Worm (Caenorhabditis elegans) whole organism, mixed stage, embryonic: ENCODE measurements around the gene Y39E4A.1.

Source experiments
- M03D4.4 ChIP-seq: sonication (generic microtip); optimal IDR thresholded peaks from 2 replicates; lab custom pipeline; 2017; ENCODE audit warnings: mild to moderate bottlenecking, missing genetic modification characterization, missing compliant biosample characterization
- blmp-1 ChIP-seq: fragments of 150-350 bp; optimal IDR thresholded peaks from 2 replicates; lab custom pipeline; 2014; ENCODE audit warnings: missing biosample characterization, missing genetic modification characterization
- ceh-39 ChIP-seq: fragments of 150-350 bp; optimal IDR thresholded peaks from 2 replicates; lab custom pipeline; 2014; ENCODE audit warnings: missing biosample characterization, missing genetic modification characterization
- ceh-83 ChIP-seq: fragments of 200-800 bp; sonication (Bioruptor generic); optimal IDR thresholded peaks from 2 replicates; lab custom pipeline; 2018; ENCODE audit warnings: mild to moderate bottlenecking, missing genetic modification characterization, missing compliant biosample characterization
- elt-1 ChIP-seq: sonication (generic microtip); optimal IDR thresholded peaks from 2 replicates; lab custom pipeline; 2017; ENCODE audit warnings: missing genetic modification characterization, mild to moderate bottlenecking, missing compliant biosample characterization, antibody characterized with exemption, moderate library complexity, borderline replicate concordance; ENCODE audit not compliant: insufficient read depth
- mep-1 ChIP-seq: fragments of 150-350 bp; optimal IDR thresholded peaks from 2 replicates; lab custom pipeline; 2017; ENCODE audit warnings: missing biosample characterization, missing genetic modification reagents, missing genetic modification characterization, inconsistent platforms
- nhr-2 ChIP-seq: fragments of 150-350 bp; optimal IDR thresholded peaks from 2 replicates; lab custom pipeline; 2014; ENCODE audit warnings: missing biosample characterization, missing genetic modification characterization
- pha-4 ChIP-seq: fragments of 150-350 bp; optimal IDR thresholded peaks from 2 replicates; lab custom pipeline; 2018; ENCODE audit warnings: missing biosample characterization, missing genetic modification reagents, missing genetic modification characterization
- snpc-4 ChIP-seq: fragments of 150-350 bp; optimal IDR thresholded peaks from 2 replicates; lab custom pipeline; 2014; ENCODE audit warnings: missing biosample characterization, missing genetic modification characterization
- tbx-8 ChIP-seq: fragments of 200-800 bp; sonication (Bioruptor generic); optimal IDR thresholded peaks from 2 replicates; lab custom pipeline; 2018; ENCODE audit warnings: mild to moderate bottlenecking, missing genetic modification characterization, moderate library complexity, missing compliant biosample characterization
- unc-39 ChIP-seq: fragments of 150-350 bp; optimal IDR thresholded peaks from 2 replicates; lab custom pipeline; 2014; ENCODE audit warnings: missing biosample characterization, missing genetic modification characterization
- unc-62 ChIP-seq: fragments of 150-350 bp; optimal IDR thresholded peaks from 2 replicates; lab custom pipeline; 2014; ENCODE audit warnings: missing biosample characterization, missing genetic modification reagents, missing genetic modification characterization
- ztf-11 ChIP-seq: fragments of 150-350 bp; optimal IDR thresholded peaks from 2 replicates; lab custom pipeline; 2014; ENCODE audit warnings: missing biosample characterization, missing genetic modification characterization

ce11 chrIII:12967437-12968043 lies 16.3 kb downstream of the Y39E4A.1 start:
- TF ChIP-seq elt-1 (tag; lab: Kevin White, UChicago) (no peak), unc-39 (tag; lab: Kevin White, UChicago) (no peak), nhr-2 (tag; lab: Kevin White, UChicago) (no peak), snpc-4 (tag; lab: Kevin White, UChicago) (no peak), pha-4 (tag; lab: Kevin White, UChicago) (no peak), ztf-11 (tag; lab: Kevin White, UChicago) (no peak), mep-1 (tag; lab: Kevin White, UChicago) (no peak), tbx-8 (GFP tag; lab: Kevin White, UChicago) (no peak), unc-62 (no peak), blmp-1 (tag; lab: Kevin White, UChicago) (no peak), ceh-39 (tag; lab: Kevin White, UChicago) (no peak), M03D4.4 (tag; lab: Kevin White, UChicago) (no peak), ceh-83 (GFP tag; lab: Kevin White, UChicago) (no peak)
